Worm (Caenorhabditis elegans) whole organism, L4/young adult: ENCODE measurements around the gene egl-21.

Experiments used
- W03F9.2 ChIP-seq: fragments of 150-350 bp; optimal IDR thresholded peaks from 2 replicates; lab custom pipeline; 2014; ENCODE audit warnings: missing biosample characterization, missing genetic modification characterization
- dao-5 ChIP-seq: sonication (generic microtip); optimal IDR thresholded peaks from 2 replicates; lab custom pipeline; 2016; ENCODE audit warnings: missing genotype, missing genetic modification characterization, moderate library complexity, missing compliant biosample characterization
- him-1 ChIP-seq: sonication (generic microtip); optimal IDR thresholded peaks from 2 replicates; lab custom pipeline; 2016; ENCODE audit warnings: missing genotype, missing genetic modification reagents, missing genetic modification characterization, missing compliant biosample characterization

egl-21 gene

DNA sequence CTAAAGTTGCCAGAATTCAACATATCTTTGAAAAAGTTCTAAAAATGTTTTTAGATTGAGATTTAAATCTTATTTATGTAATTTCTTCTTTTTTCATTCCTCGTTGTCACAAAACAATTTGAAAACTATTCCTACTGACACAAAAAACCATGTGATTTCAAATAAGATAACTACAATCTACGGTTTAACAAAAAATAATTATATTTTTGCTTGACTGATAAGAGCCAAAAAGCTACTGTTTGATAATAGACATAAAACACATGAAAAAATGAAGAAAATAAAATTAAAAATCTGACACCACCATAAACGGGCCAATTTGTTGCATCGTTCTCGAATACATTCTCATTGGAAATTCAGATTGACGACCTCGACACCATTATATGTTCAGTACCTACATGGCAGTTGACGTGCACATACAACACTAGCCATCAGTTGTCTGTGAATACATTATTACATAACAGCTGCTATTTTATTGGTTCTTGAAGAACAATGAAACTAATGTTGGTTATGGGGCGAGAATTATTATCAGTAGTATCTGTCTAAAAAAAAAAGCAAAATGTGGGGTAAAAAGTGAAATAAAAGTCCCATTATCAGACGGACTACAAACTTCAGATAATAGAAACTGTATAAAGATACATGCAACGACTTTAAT lies 17.5 kb downstream of the egl-21 start, which contains the start of gene ugt-43:
Gene ugt-43, plus strand, starts transcription at position 602 of the 652 bp plus-strand sequence.
- TF ChIP-seq him-1 (tag; lab: Kevin White, UChicago) (no peak), dao-5 (tag; lab: Kevin White, UChicago) (no peak), W03F9.2 (no peak)

DNA sequence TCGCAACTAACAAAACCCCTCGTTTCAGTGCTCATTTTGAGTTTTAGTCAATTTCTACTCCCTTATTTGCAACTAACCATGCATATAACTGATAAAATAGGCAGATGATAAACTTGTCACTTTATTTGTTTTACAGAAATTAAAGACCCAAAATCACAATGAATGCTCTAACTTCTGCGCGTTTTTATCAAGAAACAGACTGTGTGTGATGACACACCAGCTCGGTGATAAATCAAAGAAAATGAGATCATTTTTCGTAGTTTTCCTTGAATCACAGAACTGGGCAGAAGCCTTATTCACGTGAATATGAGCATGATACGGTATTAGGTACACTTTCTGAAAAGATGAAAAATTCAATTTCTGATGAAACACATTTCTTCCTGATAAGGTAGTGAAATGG lies 18.5 kb downstream of the egl-21 start:
- TF ChIP-seq W03F9.2 (no peak), dao-5 (tag; lab: Kevin White, UChicago) (no peak), him-1 (tag; lab: Kevin White, UChicago) (no peak)

DNA sequence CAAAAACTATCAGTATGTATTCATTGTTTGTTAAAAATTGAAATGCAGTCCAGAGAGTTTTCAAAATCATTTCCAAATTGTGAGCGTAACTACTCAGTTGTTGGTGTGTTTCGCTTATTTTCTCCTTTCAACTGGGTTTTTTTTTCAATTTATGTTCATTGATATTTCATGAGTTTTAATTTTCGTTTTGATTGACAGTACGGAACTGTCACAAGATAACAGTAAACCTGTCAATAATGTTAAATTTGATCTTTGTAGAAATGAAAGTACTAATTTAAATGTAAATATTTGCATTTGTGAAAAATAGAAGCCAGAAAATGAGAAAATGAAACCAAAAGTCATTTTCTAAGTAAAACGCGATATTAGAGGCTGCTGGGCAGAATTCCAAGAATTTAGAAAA lies 19.0 kb downstream of the egl-21 start:
- TF ChIP-seq dao-5 (tag; lab: Kevin White, UChicago), result no peak

DNA sequence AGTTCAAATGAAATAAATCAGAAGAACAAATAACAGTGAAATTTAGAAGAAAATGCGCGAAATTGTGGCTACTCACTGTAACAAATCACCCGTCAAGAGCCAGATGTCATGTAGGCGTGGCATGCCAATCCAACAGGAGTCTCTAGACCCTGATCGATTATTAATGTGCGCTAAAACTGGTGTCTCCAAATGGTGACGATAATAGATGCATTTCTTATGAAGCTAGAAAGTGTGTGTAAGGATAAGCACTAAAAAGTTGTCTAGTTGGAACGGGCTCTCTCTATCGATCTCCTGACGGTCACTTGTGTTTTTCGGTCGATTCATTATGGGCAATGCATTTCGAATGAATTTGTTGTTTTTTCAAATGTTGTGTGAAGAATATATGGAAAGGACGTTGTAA lies 19.9 kb downstream of the egl-21 start, which contains the start of gene mec-3:
Gene mec-3, minus strand, starts transcription at position 101 of the 400 bp plus-strand sequence.
- TF ChIP-seq dao-5 (tag; lab: Kevin White, UChicago) (no peak), W03F9.2 (no peak), him-1 (tag; lab: Kevin White, UChicago) (no peak)

DNA sequence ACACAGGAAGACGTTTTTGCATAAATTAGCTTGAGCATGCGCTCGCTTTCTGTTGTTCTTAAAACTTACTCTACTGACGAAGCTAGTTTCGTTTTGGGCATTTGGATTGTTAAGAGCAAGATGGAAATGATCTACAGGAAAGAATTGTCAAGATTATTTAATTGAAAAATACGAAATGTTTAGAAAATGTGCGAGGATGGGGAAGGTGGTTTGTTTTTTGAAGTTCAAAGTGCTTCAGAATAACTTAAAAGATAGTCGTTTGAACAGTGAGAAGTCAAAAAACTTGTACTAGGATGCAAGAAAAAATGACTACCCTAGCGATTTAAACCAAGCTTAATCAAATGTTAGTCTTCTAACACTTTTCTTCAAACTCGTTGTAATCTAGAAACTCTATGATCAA lies 24.5 kb downstream of the egl-21 start, which contains the start of gene srb-17:
Gene srb-17, minus strand, starts transcription at position 101 of the 400 bp plus-strand sequence.
- TF ChIP-seq W03F9.2 (no peak), dao-5 (tag; lab: Kevin White, UChicago) (no peak), him-1 (tag; lab: Kevin White, UChicago) (no peak)

DNA sequence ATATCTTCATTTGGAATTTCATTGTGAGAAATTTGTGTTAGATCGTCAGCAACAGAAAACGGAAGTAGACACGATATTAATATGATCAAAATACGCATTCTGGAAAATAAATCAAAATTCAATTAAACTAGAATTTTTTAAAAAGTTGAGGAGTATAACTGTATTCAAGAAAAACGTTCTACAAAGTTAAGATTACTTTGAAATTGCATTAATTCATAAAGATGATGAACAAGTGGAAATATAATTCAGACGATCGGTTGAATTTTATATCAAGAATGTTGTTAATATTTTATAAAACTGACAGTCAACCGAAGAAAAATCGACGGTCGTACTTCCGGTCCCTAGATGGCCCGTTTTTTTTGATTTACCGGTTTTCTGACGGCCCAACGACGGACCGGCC lies 28.6 kb downstream of the egl-21 start, which contains the start of gene F01D4.8:
Gene F01D4.8, minus strand, starts transcription at position 101 of the 400 bp plus-strand sequence.
- TF ChIP-seq W03F9.2 (no peak), him-1 (tag; lab: Kevin White, UChicago) (no peak), dao-5 (tag; lab: Kevin White, UChicago) (no peak)

DNA sequence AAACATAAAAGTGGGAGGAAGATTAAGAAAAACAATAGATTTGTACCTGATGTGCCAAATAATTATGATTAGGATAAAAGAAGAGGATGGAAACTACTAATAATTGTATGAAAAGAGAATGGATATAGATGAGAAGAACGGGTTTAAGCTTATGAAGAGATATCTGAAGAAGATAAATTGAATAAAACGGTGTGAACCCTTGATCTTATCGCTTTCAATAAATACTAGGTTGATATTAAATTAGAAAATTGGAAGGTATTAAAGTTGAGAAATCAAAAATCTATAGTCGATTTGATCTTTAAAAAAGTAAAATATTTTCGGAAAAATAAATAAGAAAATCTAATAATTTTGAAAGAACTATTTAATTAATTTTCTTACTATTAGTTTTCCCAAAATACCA lies 31.8 kb downstream of the egl-21 start, which contains the start of gene F13B12.4:
Gene F13B12.4, minus strand, starts transcription at position 101 of the 400 bp plus-strand sequence.
- TF ChIP-seq W03F9.2 (no peak), him-1 (tag; lab: Kevin White, UChicago) (no peak), dao-5 (tag; lab: Kevin White, UChicago) (no peak)

DNA sequence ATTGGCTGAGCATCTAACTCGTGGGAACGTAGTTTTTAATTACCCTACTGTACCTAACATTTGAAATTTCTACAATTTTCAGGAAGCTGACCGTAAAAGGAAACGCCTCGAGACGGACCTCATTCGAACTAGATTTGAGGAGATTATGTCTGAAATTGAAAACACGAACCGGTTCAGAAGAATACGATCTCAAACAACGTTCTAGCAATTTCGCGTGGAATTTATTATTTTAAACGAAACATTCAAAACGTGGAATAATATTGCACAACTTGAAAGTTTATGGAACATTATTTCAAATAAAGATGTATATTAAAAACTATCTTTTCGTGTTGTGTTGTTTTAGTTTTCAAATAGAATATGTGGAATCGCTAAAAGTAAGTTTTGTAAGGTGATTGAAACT lies 38.1 kb downstream of the egl-21 start, which contains the start of gene F13B12.7:
Gene F13B12.7, plus strand, starts transcription at position 301 of the 400 bp plus-strand sequence.
- TF ChIP-seq dao-5 (tag; lab: Kevin White, UChicago) (no peak), W03F9.2 (no peak), him-1 (tag; lab: Kevin White, UChicago) (no peak)

DNA sequence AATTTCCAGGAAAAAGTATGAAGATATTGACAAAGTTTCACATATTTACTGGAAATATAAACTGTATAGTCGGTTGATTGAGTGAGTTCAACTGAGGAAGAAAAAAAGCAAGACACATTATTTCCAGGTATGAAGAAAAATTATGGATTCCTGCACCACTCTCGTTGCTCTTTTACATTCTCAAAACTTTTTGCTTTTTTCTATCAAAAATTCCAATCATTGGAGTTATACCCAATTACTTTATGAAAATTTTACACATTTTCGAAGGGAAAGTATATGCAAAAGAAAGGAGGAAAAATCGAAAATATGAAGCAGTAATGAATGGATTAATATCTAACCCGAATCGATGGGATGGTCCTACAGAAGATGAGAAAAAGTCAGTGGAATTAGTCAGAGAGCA lies 38.7 kb downstream of the egl-21 start:
- TF ChIP-seq him-1 (tag; lab: Kevin White, UChicago) (no peak), W03F9.2 (no peak), dao-5 (tag; lab: Kevin White, UChicago) (no peak)

DNA sequence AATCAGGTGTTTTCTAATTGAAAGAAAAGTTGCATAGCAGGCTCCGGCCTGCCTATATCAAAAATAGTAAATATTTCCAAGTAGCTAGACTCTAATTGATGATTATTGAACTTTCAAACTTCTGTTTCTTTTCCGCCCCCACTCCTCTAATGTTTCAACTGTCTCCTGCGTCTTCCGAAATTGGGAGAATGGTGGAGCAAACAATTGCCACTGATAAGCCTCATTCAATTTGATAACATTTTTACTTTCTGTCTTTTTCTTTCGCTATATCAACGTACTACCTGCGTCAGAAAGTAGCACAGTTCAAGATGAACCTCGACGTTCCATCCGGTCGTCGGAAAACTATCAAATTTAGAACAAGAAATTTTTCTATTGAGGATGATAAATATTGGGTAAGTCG lies 42.7 kb downstream of the egl-21 start, which contains the start of gene F13B12.3:
Gene F13B12.3, plus strand, starts transcription at position 223 of the 400 bp plus-strand sequence.
- TF ChIP-seq him-1 (tag; lab: Kevin White, UChicago) (no peak), dao-5 (tag; lab: Kevin White, UChicago) (no peak), W03F9.2 (no peak)

DNA sequence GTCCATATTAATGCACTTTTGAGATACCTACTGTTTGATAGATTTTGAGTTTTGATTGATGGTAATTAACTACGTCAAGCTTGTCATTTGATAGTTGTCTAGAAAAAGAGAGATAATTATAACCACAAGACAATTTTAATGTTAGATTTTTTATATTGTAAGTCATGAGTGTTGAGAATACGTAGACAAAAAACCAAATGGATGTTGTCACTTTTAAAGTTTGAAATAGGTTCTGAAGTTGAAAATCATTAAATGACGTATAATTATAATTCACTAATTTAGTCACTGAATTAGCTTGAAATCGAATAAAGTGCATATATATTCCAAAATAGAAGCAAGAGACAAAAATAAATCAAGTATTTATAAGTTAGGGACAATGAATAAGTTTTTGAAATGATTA lies 44.5 kb downstream of the egl-21 start:
- TF ChIP-seq him-1 (tag; lab: Kevin White, UChicago) (no peak), W03F9.2 (no peak), dao-5 (tag; lab: Kevin White, UChicago) (no peak)

DNA sequence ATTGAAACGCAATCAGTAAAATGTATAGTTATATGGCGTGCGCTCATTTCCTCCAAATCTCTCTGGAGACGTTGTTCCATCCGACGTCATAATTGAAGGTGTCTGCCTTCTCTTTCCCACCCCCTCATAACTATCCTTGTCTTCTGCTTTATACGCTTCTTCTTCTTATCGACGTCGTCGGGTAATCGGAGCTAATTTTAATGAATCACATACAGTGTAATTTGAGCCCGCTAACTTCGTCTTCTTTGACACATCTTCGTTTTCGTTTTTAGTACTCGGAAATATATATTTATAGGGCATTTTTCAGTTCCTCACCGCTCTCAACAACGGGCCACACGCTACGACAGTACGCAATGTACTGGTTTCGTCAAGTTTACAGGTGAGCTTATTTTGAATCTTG lies 45.2 kb downstream of the egl-21 start, which contains the start of gene ins-1:
Gene ins-1, plus strand, starts transcription at position 301 of the 400 bp plus-strand sequence.
- TF ChIP-seq dao-5 (tag; lab: Kevin White, UChicago) (no peak), him-1 (tag; lab: Kevin White, UChicago) (no peak), W03F9.2 (no peak)

DNA sequence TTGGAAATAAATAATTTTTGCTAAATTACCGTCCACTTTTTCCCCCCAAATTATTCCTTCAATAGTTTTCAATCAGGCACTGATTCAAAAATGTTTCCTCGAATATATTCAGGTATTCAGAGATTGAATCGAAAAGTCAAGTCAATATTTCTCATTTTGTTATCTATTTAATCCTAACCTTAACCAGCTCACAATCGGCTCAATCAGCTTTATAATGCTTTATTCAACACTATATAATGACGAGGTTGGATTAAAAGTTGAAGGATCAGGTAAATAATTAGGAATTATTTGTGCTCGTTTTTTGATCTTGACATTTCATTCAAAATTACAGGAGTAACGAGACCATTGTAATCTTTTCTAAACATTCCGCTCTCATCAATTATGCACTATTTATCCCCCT lies 51.1 kb downstream of the egl-21 start:
- no peak for TF ChIP-seq him-1 (tag; lab: Kevin White, UChicago)

DNA sequence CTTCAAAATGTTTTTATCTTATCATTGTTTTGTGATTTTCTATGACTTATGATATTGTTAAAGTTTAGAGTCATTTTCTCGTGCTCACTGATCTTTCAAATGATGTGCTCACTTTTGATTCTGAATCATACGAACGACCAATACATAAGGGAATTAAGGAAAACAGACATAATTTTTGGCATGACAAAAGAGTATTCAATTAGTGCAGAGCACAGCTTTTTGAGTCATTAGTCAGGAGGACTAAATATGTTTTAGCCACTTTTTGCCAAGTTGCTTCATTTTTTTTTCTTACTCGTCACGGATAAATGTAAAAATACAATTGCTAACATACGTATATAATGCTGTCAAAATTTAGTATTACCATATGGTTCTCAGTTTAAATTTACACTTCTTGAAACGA lies 52.5 kb downstream of the egl-21 start, which contains the start of gene F13B12.2:
Gene F13B12.2, minus strand, starts transcription at position 2 of the 400 bp plus-strand sequence.
- TF ChIP-seq him-1 (tag; lab: Kevin White, UChicago), result no peak
- no peak for TF ChIP-seq W03F9.2
- TF ChIP-seq dao-5 (tag; lab: Kevin White, UChicago), result no peak
